Fruit fly (Drosophila melanogaster) Kc167 (cell line): Measurements from ENCODE around the gene CG17571.

ENCODE experiments used
- Myc ChIP-seq: fragments of >200 bp; optimal IDR thresholded peaks from 2 replicates; lab custom pipeline; 2017; ENCODE audit warnings: missing external identifiers
- Sin3A ChIP-seq: fragments of >200 bp; optimal IDR thresholded peaks from 2 replicates; lab custom pipeline; 2018; ENCODE audit warnings: missing external identifiers
- h ChIP-seq: fragments of >200 bp; optimal IDR thresholded peaks from 3 replicates; lab custom pipeline; 2018; ENCODE audit warnings: missing external identifiers
- insv ChIP-seq: fragments of >200 bp; optimal IDR thresholded peaks from 3 replicates; lab custom pipeline; 2018; ENCODE audit warnings: missing external identifiers
- psq ChIP-seq: fragments of >200 bp; optimal IDR thresholded peaks from 2 replicates; lab custom pipeline; 2017; ENCODE audit warnings: missing external identifiers
- ttk ChIP-seq: sonication (Bioruptor generic); optimal IDR thresholded peaks from 2 replicates; lab custom pipeline; 2017; ENCODE audit warnings: missing external identifiers

CG17571 gene

DNA sequence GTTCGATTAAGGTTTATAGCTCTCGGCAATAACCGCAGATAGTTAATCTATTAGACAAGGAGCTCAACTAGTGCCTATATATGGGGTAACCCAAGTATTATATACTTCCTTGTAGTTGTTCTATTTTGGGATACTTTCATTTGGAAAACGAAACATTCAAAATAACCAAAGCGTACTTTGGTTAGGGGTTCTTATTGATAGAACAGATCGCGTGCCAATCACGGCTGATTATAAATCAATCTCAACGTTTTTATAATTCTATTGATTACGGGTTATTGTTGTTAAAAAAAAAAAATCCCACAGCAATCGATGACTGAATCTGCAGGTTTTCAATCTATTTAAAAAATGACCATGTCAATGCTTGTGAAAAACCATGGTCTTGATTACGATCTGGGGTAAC is at the start of gene CG17571:
Gene CG17571 (minus strand): TSS at position 101 of the 400 bp plus-strand sequence.
- no peak for TF ChIP-seq psq (lab: Kevin White, UChicago)
- no peak for TF ChIP-seq Sin3A (lab: Kevin White, UChicago)
- TF ChIP-seq h: no peak
- TF ChIP-seq Myc (lab: Kevin White, UChicago): no peak
- TF ChIP-seq insv (lab: Kevin White, UChicago): no peak
- no peak for TF ChIP-seq ttk (lab: Kevin White, UChicago)

DNA sequence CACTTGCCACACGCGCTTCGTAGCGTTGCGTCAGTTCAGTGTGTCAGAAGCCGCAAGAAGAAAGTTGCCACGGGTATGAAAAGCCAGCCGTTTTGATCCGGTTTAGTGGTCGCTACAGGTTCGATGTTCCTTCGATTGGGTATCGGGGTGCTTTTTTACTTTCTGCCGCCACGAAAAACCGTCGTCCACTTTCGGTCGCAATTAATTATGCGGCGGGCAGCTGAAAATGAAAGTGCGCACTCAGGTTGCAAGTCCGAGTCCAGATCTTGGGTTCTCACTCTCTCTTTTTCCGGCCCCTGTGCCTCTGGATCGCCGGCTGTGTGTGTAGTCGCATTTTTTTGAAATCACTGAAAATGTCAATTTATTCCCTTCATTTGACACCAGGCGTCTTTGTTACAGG is 40.0 kb upstream of the CG17571 start:
- TF ChIP-seq Myc (lab: Kevin White, UChicago) (no peak), h (no peak), ttk (lab: Kevin White, UChicago) (no peak), psq (lab: Kevin White, UChicago) (no peak), insv (lab: Kevin White, UChicago) (no peak), Sin3A (lab: Kevin White, UChicago) (no peak)

DNA sequence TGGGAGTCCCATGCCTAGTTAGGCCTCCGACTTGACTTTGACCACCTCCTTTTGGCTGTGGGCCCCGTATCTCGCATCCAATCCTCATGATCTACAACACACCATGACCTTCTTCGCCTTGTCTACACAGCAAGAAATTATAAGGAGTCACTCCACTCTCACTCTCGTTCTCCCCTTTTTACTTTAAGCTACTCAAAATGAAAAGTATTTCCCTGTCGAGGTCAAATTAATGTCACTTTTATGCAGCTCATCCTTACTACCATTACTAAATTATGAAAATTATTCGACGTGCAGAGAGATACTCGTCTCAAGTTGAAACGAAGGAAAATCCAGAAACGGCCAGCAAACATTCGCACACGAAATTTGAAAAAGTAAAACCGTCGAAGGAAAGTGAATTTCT is 38.9 kb upstream of the CG17571 start:
- TF ChIP-seq insv (lab: Kevin White, UChicago): no peak

DNA sequence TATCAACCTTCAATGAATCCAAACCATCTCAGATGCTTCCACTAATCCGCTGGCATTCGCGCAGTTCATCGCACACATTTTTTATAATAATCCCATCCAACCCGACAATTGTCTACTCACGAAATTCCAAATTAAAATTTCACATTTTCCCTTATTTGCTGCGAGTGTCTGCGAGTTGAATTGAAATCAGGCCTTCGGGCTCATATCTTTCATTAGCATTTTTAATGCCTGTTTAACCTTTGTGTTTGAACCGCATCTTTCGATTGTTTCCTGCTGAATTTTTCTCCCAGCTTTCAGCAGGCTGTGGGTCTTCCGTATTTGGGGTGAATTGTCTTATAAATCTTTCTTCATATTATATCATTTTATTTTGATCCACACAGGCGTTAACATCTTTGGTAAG is 37.4 kb upstream of the CG17571 start, which contains the start of gene CG12617:
Gene CG12617 (plus strand): TSS at position 301 of the 400 bp plus-strand sequence.
- TF ChIP-seq Sin3A (lab: Kevin White, UChicago) (no peak), insv (lab: Kevin White, UChicago) (no peak), ttk (lab: Kevin White, UChicago) (no peak), Myc (lab: Kevin White, UChicago) (no peak), psq (lab: Kevin White, UChicago) (no peak), h (no peak)

DNA sequence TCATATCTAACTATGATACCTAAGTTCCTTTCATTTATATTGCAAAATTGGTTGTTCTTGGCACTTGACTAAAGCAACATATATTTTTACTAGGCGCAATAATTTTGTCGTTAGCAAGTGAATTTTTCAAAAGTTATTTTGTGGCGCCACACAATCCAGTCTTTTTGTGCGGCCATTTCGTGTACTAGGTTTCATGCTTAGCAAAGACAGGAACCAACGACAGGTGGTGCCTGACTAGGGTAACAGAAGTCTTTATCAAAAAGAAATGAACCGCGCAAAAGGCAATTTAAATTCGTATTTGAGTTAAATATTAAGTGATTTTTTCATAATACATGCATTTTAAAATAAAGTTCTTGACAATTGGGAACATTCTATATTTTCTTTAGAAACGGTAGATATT is 36.9 kb upstream of the CG17571 start:
- TF ChIP-seq Sin3A (lab: Kevin White, UChicago) (no peak), psq (lab: Kevin White, UChicago) (no peak), Myc (lab: Kevin White, UChicago) (no peak), h (no peak), ttk (lab: Kevin White, UChicago) (no peak), insv (lab: Kevin White, UChicago) (no peak)

DNA sequence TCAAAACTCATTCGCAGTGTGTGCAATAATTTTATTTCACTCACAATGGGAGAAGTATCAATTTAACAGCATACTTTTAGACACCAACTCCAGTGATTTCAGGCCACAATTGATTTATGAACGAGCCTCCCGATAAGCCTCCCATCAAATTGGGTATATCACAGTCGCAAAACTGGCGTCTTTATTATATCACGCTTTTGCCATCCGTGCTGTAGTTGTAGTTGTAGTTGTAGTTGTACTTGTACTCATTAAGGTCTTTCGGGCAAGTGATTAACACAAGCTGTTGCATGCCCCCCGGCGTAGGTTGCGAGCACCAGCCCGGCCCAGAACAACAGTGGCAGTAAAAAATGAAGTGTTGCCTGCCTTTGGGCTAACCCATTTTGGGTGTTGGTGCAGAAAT is 33.7 kb upstream of the CG17571 start:
- TF ChIP-seq psq (lab: Kevin White, UChicago): no peak
- no peak for TF ChIP-seq ttk (lab: Kevin White, UChicago)
- no peak for TF ChIP-seq h
- TF ChIP-seq insv (lab: Kevin White, UChicago): no peak
- TF ChIP-seq Myc (lab: Kevin White, UChicago): no peak
- no peak for TF ChIP-seq Sin3A (lab: Kevin White, UChicago)

DNA sequence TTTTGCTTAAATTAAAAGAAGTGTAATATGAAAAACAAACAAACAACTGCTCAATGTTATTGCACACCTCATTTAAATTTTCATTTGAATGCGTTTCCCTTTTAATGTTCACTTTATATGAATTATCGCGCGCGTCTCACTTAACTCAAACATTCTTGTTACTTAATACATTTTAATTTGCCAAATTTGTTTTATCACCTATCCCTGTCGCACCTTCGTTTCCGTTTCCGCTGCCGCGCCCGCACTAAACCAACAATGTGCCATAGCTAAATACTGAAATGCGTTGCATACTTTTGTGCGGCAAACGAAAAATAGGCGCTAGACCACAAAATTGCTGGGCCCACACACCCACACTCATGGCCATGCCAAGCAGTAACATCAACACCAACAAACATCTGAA is 30.2 kb upstream of the CG17571 start:
- TF ChIP-seq h (no peak), insv (lab: Kevin White, UChicago) (no peak), psq (lab: Kevin White, UChicago) (no peak), ttk (lab: Kevin White, UChicago) (no peak), Sin3A (lab: Kevin White, UChicago) (no peak), Myc (lab: Kevin White, UChicago) (no peak)

DNA sequence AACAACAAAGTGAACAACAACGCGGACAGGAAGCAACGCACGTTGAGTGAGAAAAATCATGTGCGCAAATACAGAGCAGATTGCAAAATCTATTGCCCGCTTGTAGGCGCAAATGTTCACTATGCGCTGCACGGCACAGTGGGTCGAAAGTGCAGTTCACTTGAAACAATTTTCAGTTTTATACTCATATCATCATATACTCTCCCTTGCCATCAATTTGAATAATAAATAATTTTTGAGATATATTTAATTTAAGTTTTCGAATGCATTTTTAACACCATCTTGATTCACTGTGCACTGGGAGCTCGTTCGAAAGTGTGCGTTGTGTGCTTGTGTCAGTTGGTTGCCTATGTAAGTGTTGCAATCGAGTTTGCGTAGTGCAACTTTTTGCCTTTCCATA is 10.2 kb upstream of the CG17571 start:
- no peak for TF ChIP-seq Myc (lab: Kevin White, UChicago)
- no peak for TF ChIP-seq psq (lab: Kevin White, UChicago)
- no peak for TF ChIP-seq h
- TF ChIP-seq insv (lab: Kevin White, UChicago): no peak
- no peak for TF ChIP-seq Sin3A (lab: Kevin White, UChicago)
- no peak for TF ChIP-seq ttk (lab: Kevin White, UChicago)

DNA sequence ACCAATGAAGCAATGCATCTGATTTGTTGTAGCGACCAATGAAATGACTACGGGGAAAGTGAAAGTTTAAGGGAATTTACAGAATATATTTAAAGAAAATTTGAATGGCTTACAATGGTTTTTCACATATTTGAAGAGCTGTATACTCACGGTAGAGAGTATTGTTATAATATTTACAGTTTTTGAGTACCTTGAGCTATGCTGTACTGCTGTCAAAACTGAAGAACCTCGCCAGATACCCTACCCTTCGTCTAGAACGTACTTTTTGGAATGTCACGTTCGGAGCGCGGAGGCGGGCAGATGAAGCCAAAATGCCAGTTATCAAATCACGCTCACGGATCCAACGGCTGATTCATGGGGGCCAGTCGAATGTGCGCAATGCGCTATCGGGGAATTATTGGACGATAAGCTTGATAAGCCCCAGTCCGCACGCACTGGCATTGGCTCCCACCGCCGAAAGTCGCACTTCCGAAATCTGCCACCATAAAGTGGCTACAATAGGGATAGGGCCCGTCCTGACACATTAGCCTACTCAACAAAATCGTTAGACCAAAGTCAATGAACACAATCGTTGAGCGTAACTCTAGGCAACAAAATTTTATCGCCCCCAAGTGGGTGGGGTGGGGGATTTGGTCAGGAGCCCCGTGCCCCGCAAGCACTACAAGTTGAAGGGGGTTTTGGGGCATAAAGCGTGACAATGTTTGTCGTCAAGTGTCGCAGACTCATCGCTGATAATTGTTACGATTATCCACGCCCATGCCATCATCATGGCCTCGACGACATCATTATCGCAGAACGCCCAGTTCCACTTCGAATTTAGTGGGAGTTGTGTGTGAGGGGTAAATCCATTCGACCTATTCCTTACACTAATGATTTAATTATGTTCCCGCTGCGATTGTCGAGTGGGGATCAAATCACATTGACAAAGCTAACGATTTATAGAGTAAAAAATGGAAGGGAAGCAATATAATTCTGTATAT is 7.9 kb upstream of the CG17571 start:
- TF ChIP-seq insv (lab: Kevin White, UChicago): no peak

DNA sequence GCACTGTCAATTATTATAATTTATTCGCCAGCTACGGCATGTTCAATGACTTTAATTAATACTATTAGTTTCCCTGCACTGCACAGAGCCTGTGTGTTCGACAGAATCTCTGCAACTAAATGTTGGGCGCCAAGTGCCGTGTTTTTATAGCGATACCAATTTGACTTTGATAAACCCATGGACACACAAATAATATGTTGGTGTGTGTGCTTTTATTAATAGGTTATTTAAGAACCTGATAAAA is 7.3 kb upstream of the CG17571 start, which contains the start of gene CG17570:
Gene CG17570 (minus strand): TSS at position 101 of the 244 bp plus-strand sequence.
- TF ChIP-seq Myc (lab: Kevin White, UChicago): no peak
- TF ChIP-seq psq (lab: Kevin White, UChicago): no peak
- no peak for TF ChIP-seq insv (lab: Kevin White, UChicago)
- no peak for TF ChIP-seq ttk (lab: Kevin White, UChicago)
- no peak for TF ChIP-seq Sin3A (lab: Kevin White, UChicago)
- TF ChIP-seq h: no peak

DNA sequence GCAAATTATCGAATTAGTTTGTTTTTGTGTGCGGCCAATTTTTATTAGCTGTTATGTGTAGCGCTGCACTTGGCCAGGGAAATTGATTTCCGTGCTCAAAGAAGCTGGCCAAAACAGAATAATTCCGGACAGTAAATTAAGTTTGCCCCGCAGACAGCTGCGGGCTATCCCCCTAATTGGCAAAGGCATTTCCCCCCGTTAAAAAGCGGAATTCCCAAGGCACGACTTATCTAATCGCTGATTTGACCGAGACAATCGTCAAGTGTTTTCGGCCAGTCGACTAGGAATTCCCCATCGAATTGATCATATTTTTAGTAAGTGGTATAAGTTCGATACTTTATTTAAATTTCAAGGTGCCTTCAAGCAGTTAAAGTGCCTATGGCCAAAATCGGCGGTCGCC is 6.1 kb upstream of the CG17571 start:
- no peak for TF ChIP-seq Sin3A (lab: Kevin White, UChicago)
- no peak for TF ChIP-seq psq (lab: Kevin White, UChicago)
- TF ChIP-seq h: no peak
- TF ChIP-seq ttk (lab: Kevin White, UChicago): no peak

DNA sequence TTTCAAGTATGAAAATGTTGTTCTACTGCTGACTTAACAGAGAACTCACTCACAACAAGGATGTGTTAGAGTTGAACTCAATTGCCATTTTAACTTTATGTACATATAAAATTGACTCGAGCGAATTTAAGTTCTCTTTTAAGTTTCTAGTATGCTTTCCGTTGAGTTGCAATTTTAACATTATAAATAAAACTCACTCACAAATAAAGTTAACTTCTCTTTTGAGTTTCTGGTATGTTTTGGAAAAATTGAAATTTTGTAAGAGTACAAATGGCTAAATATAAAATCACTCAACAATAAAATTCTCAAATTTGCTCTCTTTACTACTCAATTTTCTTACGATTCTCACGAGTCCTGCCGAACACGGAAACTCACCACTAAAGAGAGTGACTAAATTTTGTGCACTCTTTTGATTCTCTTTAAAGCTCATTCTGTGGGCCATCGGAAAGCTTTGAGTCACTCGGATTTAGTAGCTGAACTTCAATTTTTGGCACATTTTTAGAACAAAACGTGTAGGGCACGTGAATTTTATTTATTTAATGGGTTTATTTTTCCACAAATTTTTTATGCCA is 14.3 kb downstream of the CG17571 start:
- TF ChIP-seq insv (lab: Kevin White, UChicago): no peak
- no peak for TF ChIP-seq psq (lab: Kevin White, UChicago)
- TF ChIP-seq ttk (lab: Kevin White, UChicago): no peak
- TF ChIP-seq Myc (lab: Kevin White, UChicago): no peak
- no peak for TF ChIP-seq Sin3A (lab: Kevin White, UChicago)
- TF ChIP-seq h: no peak
